Fruit fly (Drosophila melanogaster): ENCODE results near the gene CG31404.

- TF ChIP-seq Crg-1 (GFP tag; optimal IDR thresholded peaks at IDR 0.05) (no peak), CG5204 (GFP tag; optimal IDR thresholded peaks at IDR 0.05) (no peak), CG14711 (tag; optimal IDR thresholded peaks at IDR 0.05) (no peak)
These were observed 49.3 kb upstream of the CG31404 start, which contains the start of gene CG3517 for dm6 chr3R:19425099-19425498.

Measured in whole organism, adult.